Worm (Caenorhabditis elegans): ENCODE results near the gene ivns-1.
"Not testable (repeated sequence)": the region's sequence is repeated elsewhere in the genome, so short reads cannot be mapped to it uniquely, and the experiment has no call there.

- TF ChIP-seq F37B4.10 (GFP tag; IDR thresholded peaks at IDR 0.05); ztf-25 (GFP tag; IDR thresholded peaks at IDR 0.05); somi-1 (GFP tag; optimal IDR thresholded peaks at IDR 0.05); attf-3 (GFP tag; conservative IDR thresholded peaks at IDR 0.05); chd-7 (tag; optimal IDR thresholded peaks at IDR 0.05); zim-3 (tag; optimal IDR thresholded peaks at IDR 0.05); D2030.7 (GFP tag; IDR thresholded peaks at IDR 0.05); nfyb-1 (GFP tag; IDR thresholded peaks at IDR 0.05); zfh-2 (GFP tag; conservative IDR thresholded peaks at IDR 0.05); snpc-4 (GFP tag; optimal IDR thresholded peaks at IDR 0.05); snpc-4 (tag; optimal IDR thresholded peaks at IDR 0.05); F57C9.4 (tag; optimal IDR thresholded peaks at IDR 0.05): not testable (repeated sequence)
Observed at ce11 chrX:12613451-12613850, 20.7 kb downstream of the ivns-1 start, which contains the start of gene R09A8.1.
